Fruit fly (Drosophila melanogaster) Kc167 (cell line): ENCODE measurements around the gene CG43672.

Experiments
- Myc ChIP-seq: fragments of >200 bp; optimal IDR thresholded peaks from 2 replicates; lab custom pipeline; 2017; ENCODE audit warnings: missing external identifiers
- Sin3A ChIP-seq: fragments of >200 bp; optimal IDR thresholded peaks from 2 replicates; lab custom pipeline; 2018; ENCODE audit warnings: missing external identifiers
- h ChIP-seq: fragments of >200 bp; optimal IDR thresholded peaks from 3 replicates; lab custom pipeline; 2018; ENCODE audit warnings: missing external identifiers
- insv ChIP-seq: fragments of >200 bp; optimal IDR thresholded peaks from 3 replicates; lab custom pipeline; 2018; ENCODE audit warnings: missing external identifiers
- psq ChIP-seq: fragments of >200 bp; optimal IDR thresholded peaks from 2 replicates; lab custom pipeline; 2017; ENCODE audit warnings: missing external identifiers

DNA sequence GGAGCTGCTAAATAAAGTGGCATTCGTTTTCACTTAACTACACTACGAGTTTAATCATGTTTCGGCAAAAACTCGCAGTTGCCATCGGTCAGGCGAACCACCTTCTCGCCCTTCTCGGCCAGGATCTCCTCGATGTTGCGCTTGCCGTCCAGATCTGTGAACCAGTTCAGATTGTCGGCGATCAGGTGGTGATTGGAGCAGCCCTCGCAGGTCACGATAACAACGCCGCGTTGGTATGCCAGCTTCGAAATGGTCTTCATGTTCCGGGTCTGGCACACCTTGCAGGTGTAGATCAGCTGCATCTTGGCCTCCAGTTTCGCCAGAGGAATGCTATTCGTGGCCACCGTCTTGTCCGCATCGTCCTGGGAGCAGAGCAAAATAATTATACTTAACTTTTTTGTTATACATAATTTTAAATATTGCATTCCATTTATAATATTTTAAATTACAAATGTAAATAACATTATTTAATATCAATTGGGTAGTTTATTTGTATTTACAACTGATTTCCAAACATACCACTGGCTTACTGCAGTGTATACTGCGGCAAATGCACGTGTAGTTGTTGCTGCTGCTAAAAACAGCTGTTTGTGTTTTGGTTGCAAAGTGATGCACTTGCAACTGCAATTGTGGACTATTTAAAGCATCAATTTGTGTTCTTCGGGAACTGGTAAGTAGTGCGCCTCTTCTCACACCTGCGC, 39.4 kb upstream of the CG43672 start:
- no peak for TF ChIP-seq insv (lab: Kevin White, UChicago)
- TF ChIP-seq psq, result no peak
- no peak for TF ChIP-seq h
- no peak for TF ChIP-seq Sin3A
- no peak for TF ChIP-seq Myc (lab: Kevin White, UChicago)
